Fruit fly (Drosophila melanogaster) whole organism, embryonic: ENCODE data around the gene CG15550.

Experiments
- Bteb2 ChIP-seq: fragments of 200-800 bp; sonication (Bioruptor generic); optimal IDR thresholded peaks from 2 replicates; lab custom pipeline; 2016; ENCODE audit warnings: missing biosample characterization, missing genetic modification characterization
- CG10462 ChIP-seq: fragments of 200-800 bp; sonication (Bioruptor generic); optimal IDR thresholded peaks from 2 replicates; lab custom pipeline; 2016; ENCODE audit warnings: missing biosample characterization, missing genetic modification characterization
- CG11085 ChIP-seq: fragments of 200-800 bp; sonication (Bioruptor generic); IDR thresholded peaks from 2 replicates; pipeline ENCODE4 v1.3.6; 2022; ENCODE audit warnings: missing biosample characterization, missing genetic modification characterization
- CG12155 ChIP-seq: fragments of 200-800 bp; sonication (Bioruptor generic); optimal IDR thresholded peaks from 3 replicates; lab custom pipeline; 2016; ENCODE audit warnings: missing biosample characterization, missing genetic modification characterization
- CG12219 ChIP-seq: fragments of 200-800 bp; sonication (Bioruptor generic); optimal IDR thresholded peaks from 3 replicates; lab custom pipeline; 2018; ENCODE audit warnings: missing biosample characterization, mild to moderate bottlenecking, missing genetic modification characterization
- CG15011 ChIP-seq: fragments of 200-800 bp; sonication (Bioruptor generic); optimal IDR thresholded peaks from 3 replicates; lab custom pipeline; 2018; ENCODE audit warnings: missing biosample characterization, mild to moderate bottlenecking, missing genetic modification characterization
- CG15696 ChIP-seq: fragments of 200-800 bp; sonication (Bioruptor generic); optimal IDR thresholded peaks from 2 replicates; lab custom pipeline; 2019; ENCODE audit warnings: missing biosample characterization, mild to moderate bottlenecking, missing genetic modification characterization, moderate library complexity
- CG17829 ChIP-seq: fragments of 200-800 bp; optimal IDR thresholded peaks from 2 replicates; lab custom pipeline; 2019; ENCODE audit warnings: missing biosample characterization, mild to moderate bottlenecking, missing genetic modification characterization, moderate library complexity
- CG1792 ChIP-seq: fragments of 200-800 bp; sonication (Bioruptor generic); optimal IDR thresholded peaks from 2 replicates; lab custom pipeline; 2016; ENCODE audit warnings: missing biosample characterization, missing genetic modification characterization
- CG1832 ChIP-seq: fragments of 200-800 bp; sonication (Bioruptor generic); optimal IDR thresholded peaks from 2 replicates; lab custom pipeline; 2017; ENCODE audit warnings: missing biosample characterization, mild to moderate bottlenecking, missing genetic modification characterization, inconsistent platforms
- CG34422 ChIP-seq: fragments of 200-800 bp; sonication (Bioruptor generic); IDR thresholded peaks from 3 replicates; pipeline ENCODE4 v1.3.6; 2022; ENCODE audit warnings: missing biosample characterization, missing genetic modification characterization
- CG6254 ChIP-seq: fragments of 200-800 bp; sonication (Bioruptor generic); optimal IDR thresholded peaks from 3 replicates; lab custom pipeline; 2017; ENCODE audit warnings: mild to moderate bottlenecking, missing biosample characterization, missing genetic modification reagents, missing genetic modification characterization
- CG6689 ChIP-seq: fragments of 200-800 bp; sonication (Bioruptor generic); IDR thresholded peaks from 2 replicates; pipeline ENCODE4 v1.3.6; 2022; ENCODE audit warnings: missing biosample characterization, missing genetic modification characterization
- CG6765 ChIP-seq: fragments of 200-800 bp; sonication (Bioruptor generic); optimal IDR thresholded peaks from 3 replicates; lab custom pipeline; 2017; ENCODE audit warnings: missing biosample characterization, mild to moderate bottlenecking, missing genetic modification characterization
- CG6813 ChIP-seq: fragments of 200-800 bp; sonication (Bioruptor generic); optimal IDR thresholded peaks from 2 replicates; lab custom pipeline; 2017; ENCODE audit warnings: missing biosample characterization, missing genetic modification characterization, mild to moderate bottlenecking, moderate library complexity, missing genetic modification reagents
- CG9817 ChIP-seq: fragments of 200-800 bp; sonication (Bioruptor generic); optimal IDR thresholded peaks from 2 replicates; lab custom pipeline; 2018; ENCODE audit warnings: missing biosample characterization, mild to moderate bottlenecking, missing genetic modification characterization, moderate library complexity
- CrebB ChIP-seq: fragments of 200-800 bp; sonication (Bioruptor generic); optimal IDR thresholded peaks from 3 replicates; lab custom pipeline; 2018; ENCODE audit warnings: missing biosample characterization, mild to moderate bottlenecking, missing genetic modification characterization
- Dp ChIP-seq: fragments of 200-800 bp; sonication (Bioruptor generic); optimal IDR thresholded peaks from 2 replicates; lab custom pipeline; 2018; ENCODE audit warnings: missing biosample characterization, mild to moderate bottlenecking, missing genetic modification characterization, moderate library complexity
- Dref ChIP-seq: fragments of 200-800 bp; sonication (Bioruptor generic); IDR thresholded peaks from 2 replicates; pipeline ENCODE4 v1.3.6; 2022; ENCODE audit warnings: missing biosample characterization, missing genetic modification characterization
- E2f1 ChIP-seq: fragments of 200-800 bp; sonication (Bioruptor generic); IDR thresholded peaks from 2 replicates; pipeline ENCODE4 v1.3.6; 2022; ENCODE audit warnings: missing biosample characterization, missing genetic modification characterization
- HmgD ChIP-seq: fragments of 200-800 bp; sonication (Bioruptor generic); optimal IDR thresholded peaks from 3 replicates; lab custom pipeline; 2016; ENCODE audit warnings: missing biosample characterization, missing genetic modification characterization
- Lim3 ChIP-seq: fragments of 200-800 bp; sonication (Bioruptor generic); IDR thresholded peaks from 2 replicates; pipeline ENCODE4 v1.3.6; 2022; ENCODE audit warnings: missing biosample characterization, missing genetic modification characterization
- MTF-1 ChIP-seq: fragments of 200-800 bp; sonication (Bioruptor generic); optimal IDR thresholded peaks from 2 replicates; lab custom pipeline; 2018; ENCODE audit warnings: missing biosample characterization, mild to moderate bottlenecking, missing genetic modification characterization, borderline replicate concordance
- Optix ChIP-seq: fragments of 200-800 bp; sonication (Bioruptor generic); IDR thresholded peaks from 3 replicates; pipeline ENCODE4 v1.3.6; 2022; ENCODE audit warnings: missing biosample characterization, missing genetic modification characterization
- Six4 ChIP-seq: fragments of 200-800 bp; sonication (Bioruptor generic); optimal IDR thresholded peaks from 2 replicates; lab custom pipeline; 2016; ENCODE audit warnings: missing biosample characterization, missing genetic modification characterization
- Sox100B ChIP-seq: fragments of 200-800 bp; sonication (Bioruptor generic); optimal IDR thresholded peaks from 3 replicates; lab custom pipeline; 2018; ENCODE audit warnings: missing biosample characterization, mild to moderate bottlenecking, missing genetic modification characterization
- Sry-β ChIP-seq: fragments of 200-800 bp; sonication (Bioruptor generic); optimal IDR thresholded peaks from 2 replicates; lab custom pipeline; 2018; ENCODE audit warnings: missing biosample characterization, mild to moderate bottlenecking, missing genetic modification characterization, moderate library complexity
- Sry-δ ChIP-seq: fragments of 200-800 bp; sonication (Bioruptor generic); optimal IDR thresholded peaks from 2 replicates; lab custom pipeline; 2016; ENCODE audit warnings: missing biosample characterization, missing genetic modification characterization
- Usf ChIP-seq: fragments of 200-800 bp; sonication (Bioruptor generic); optimal IDR thresholded peaks from 2 replicates; lab custom pipeline; 2017; ENCODE audit warnings: missing genotype, missing biosample characterization, missing genetic modification characterization
- ap ChIP-seq: fragments of 200-800 bp; sonication (Bioruptor generic); IDR thresholded peaks from 2 replicates; pipeline ENCODE4 v1.3.6; 2022; ENCODE audit warnings: missing biosample characterization, missing genetic modification characterization
- bsh ChIP-seq, 2 experiments: fragments of 200-800 bp; sonication (Bioruptor generic); optimal IDR thresholded peaks; 2 replicates each; lab custom pipeline; 2017 to 2018; ENCODE audit warnings: mild to moderate bottlenecking in 2 of 2, missing biosample characterization in 2 of 2, missing genetic modification characterization in 2 of 2, moderate library complexity in 1 of 2
- ci ChIP-seq: fragments of 200-800 bp; sonication (Bioruptor generic); IDR thresholded peaks from 3 replicates; pipeline ENCODE4 v1.3.6; 2022; ENCODE audit warnings: missing biosample characterization, missing genetic modification characterization
- crp ChIP-seq, 2 experiments: fragments of 200-800 bp; sonication (Bioruptor generic); optimal IDR thresholded peaks; 2 replicates in 1 of 2; 3 replicates in 1 of 2; lab custom pipeline; 2017; ENCODE audit warnings: missing biosample characterization in 2 of 2, missing genetic modification characterization in 2 of 2, mild to moderate bottlenecking in 1 of 2, moderate library complexity in 1 of 2
- cwo ChIP-seq: fragments of 200-800 bp; sonication (Bioruptor generic); optimal IDR thresholded peaks from 3 replicates; lab custom pipeline; 2017; ENCODE audit warnings: missing biosample characterization, missing genetic modification characterization, mild to moderate bottlenecking, moderate library complexity, missing genetic modification reagents
- dan ChIP-seq: fragments of 200-800 bp; sonication (Bioruptor generic); IDR thresholded peaks from 2 replicates; pipeline ENCODE4 v1.3.6; 2022; ENCODE audit warnings: missing biosample characterization, missing genetic modification characterization
- emc ChIP-seq: fragments of 200-800 bp; sonication (Bioruptor generic); optimal IDR thresholded peaks from 2 replicates; lab custom pipeline; 2016; ENCODE audit warnings: missing biosample characterization, missing genetic modification characterization
- fd3F ChIP-seq: fragments of 200-800 bp; sonication (Bioruptor generic); optimal IDR thresholded peaks from 2 replicates; lab custom pipeline; 2018; ENCODE audit warnings: missing biosample characterization, mild to moderate bottlenecking, missing genetic modification characterization, moderate library complexity
- gcm2 ChIP-seq: fragments of 200-800 bp; sonication (Bioruptor generic); optimal IDR thresholded peaks from 2 replicates; lab custom pipeline; 2016; ENCODE audit warnings: missing biosample characterization, missing genetic modification characterization
- grau ChIP-seq: fragments of 200-800 bp; optimal IDR thresholded peaks from 3 replicates; lab custom pipeline; 2019; ENCODE audit warnings: missing biosample characterization, mild to moderate bottlenecking, missing genetic modification characterization, moderate library complexity
- hkb ChIP-seq, 2 experiments: fragments of 200-800 bp in 1 of 2; fragments of >200 bp in 1 of 2; sonication (Bioruptor generic) in 1 of 2; IDR thresholded peaks in 1 of 2; optimal IDR thresholded peaks in 1 of 2; 2 replicates each; pipeline versions ENCODE4 v1.3.6 to Lab custom; 2017 to 2022; ENCODE audit warnings: missing biosample characterization in 1 of 2, missing genetic modification characterization in 1 of 2
- jumu ChIP-seq: fragments of 200-800 bp; sonication (Bioruptor generic); optimal IDR thresholded peaks from 3 replicates; lab custom pipeline; 2016; ENCODE audit warnings: missing biosample characterization, missing genetic modification characterization
- kay ChIP-seq: fragments of 200-800 bp; sonication (Bioruptor generic); optimal IDR thresholded peaks from 2 replicates; lab custom pipeline; 2016; ENCODE audit warnings: missing biosample characterization, missing genetic modification characterization
- mirr ChIP-seq: fragments of 200-800 bp; sonication (Bioruptor generic); optimal IDR thresholded peaks from 3 replicates; lab custom pipeline; 2018; ENCODE audit warnings: missing biosample characterization, mild to moderate bottlenecking, missing genetic modification characterization
- mld ChIP-seq: fragments of 200-800 bp; sonication (Bioruptor generic); IDR thresholded peaks from 3 replicates; pipeline ENCODE4 v1.3.6; 2022; ENCODE audit warnings: missing biosample characterization, missing genetic modification characterization; ENCODE audit not compliant: partially characterized antibody
- nerfin-2 ChIP-seq: fragments of 200-800 bp; sonication (Bioruptor generic); IDR thresholded peaks from 2 replicates; pipeline ENCODE4 v1.3.6; 2022; ENCODE audit warnings: missing biosample characterization, missing genetic modification characterization; ENCODE audit not compliant: partially characterized antibody
- prd ChIP-seq, 3 experiments: fragments of >200 bp in 2 of 3; fragments of 200-800 bp in 1 of 3; sonication (Bioruptor generic) in 1 of 3; optimal IDR thresholded peaks in 2 of 3; IDR thresholded peaks in 1 of 3; 2 replicates in 2 of 3; 3 replicates in 1 of 3; pipeline versions ENCODE4 v1.3.6 to Lab custom; 2017 to 2022; ENCODE audit warnings: missing biosample characterization in 1 of 3, missing genetic modification characterization in 1 of 3
- slbo ChIP-seq: fragments of 200-800 bp; sonication (Bioruptor generic); IDR thresholded peaks from 2 replicates; pipeline ENCODE4 v1.3.6; 2022; ENCODE audit warnings: missing biosample characterization, missing genetic modification characterization
- vnd ChIP-seq: fragments of 200-800 bp; sonication (Bioruptor generic); IDR thresholded peaks from 3 replicates; pipeline ENCODE4 v1.3.6; 2022; ENCODE audit warnings: missing biosample characterization, missing genetic modification characterization; ENCODE audit not compliant: partially characterized antibody
- yki ChIP-seq: fragments of >200 bp; optimal IDR thresholded peaks from 3 replicates; lab custom pipeline; 2018
- zen ChIP-seq: fragments of 200-800 bp; sonication (Bioruptor generic); optimal IDR thresholded peaks from 3 replicates; lab custom pipeline; 2018; ENCODE audit warnings: missing biosample characterization, mild to moderate bottlenecking, missing genetic modification characterization, moderate library complexity

The CG15550 gene

DNA sequence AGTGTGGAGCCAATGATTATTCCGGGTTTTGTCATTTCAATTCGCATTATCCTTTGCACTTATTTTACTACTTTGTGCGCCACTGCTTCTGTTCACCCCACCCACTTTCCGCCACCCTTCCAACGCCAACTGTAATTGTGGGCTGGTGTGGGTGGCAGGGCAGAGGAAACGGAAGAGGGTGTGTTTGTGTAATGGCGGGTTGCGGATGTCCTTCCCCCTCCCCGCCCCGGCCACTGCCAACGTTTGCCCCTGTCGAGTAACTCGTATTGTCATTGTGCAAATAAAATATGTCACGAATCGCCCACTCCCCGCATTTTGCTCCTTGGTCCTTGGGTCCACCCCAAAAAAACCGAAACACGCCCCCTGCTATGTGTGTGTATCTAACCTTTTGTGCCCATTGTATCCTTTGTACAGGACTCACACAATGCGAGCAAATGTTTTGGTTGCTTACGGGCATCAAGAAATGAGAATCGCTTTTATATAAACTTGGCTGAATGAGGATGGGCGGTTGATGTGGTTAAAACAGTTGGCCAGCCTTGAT, 2.9 kb downstream of the CG15550 start (continued):
- TF ChIP-seq Optix (GFP tag; lab: Robert Waterston, UW) (peak; percentile 27; the same call in 1 of the 3 replicates), Dp (GFP tag; lab: Kevin White, UChicago) (no peak), CG15696 (tag; lab: Kevin White, UChicago) (no peak), CG9817 (tag; lab: Kevin White, UChicago) (no peak), CG12155 (GFP tag; lab: Kevin White, UChicago) (no peak), Sry-δ (no peak), CG6689 (GFP tag; lab: Robert Waterston, UW) (no peak), MTF-1 (GFP tag; lab: Kevin White, UChicago) (no peak), CG6765 (GFP tag; lab: Kevin White, UChicago) (peak; percentile 3), CG1832 (GFP tag; lab: Kevin White, UChicago) (no peak), CG1792 (GFP tag; lab: Kevin White, UChicago) (no peak), zen (tag; lab: Kevin White, UChicago) (no peak), slbo (GFP tag; lab: Robert Waterston, UW) (no peak), ci (GFP tag; lab: Robert Waterston, UW) (peak; percentile 64; the same call in 1 of the 3 replicates), nerfin-2 (GFP tag; lab: Robert Waterston, UW) (no peak), CG15011 (GFP tag; lab: Kevin White, UChicago) (no peak), Six4 (GFP tag; lab: Kevin White, UChicago) (no peak), gcm2 (GFP tag; lab: Kevin White, UChicago) (no peak), kay (no peak), CG12219 (peak; percentile 4), prd (optimal IDR thresholded peaks at IDR 0.05; lab: Kevin White, UChicago) (no peak), prd (GFP tag; IDR thresholded peaks at IDR 0.05; lab: Robert Waterston, UW) (no peak), CG10462 (GFP tag; lab: Kevin White, UChicago) (no peak), fd3F (GFP tag; lab: Kevin White, UChicago) (no peak), bsh (GFP tag; optimal IDR thresholded peaks at IDR 0.05; lab: Kevin White, UChicago) (peak in 1 of 2 experiments; percentile 3), crp (GFP tag; optimal IDR thresholded peaks at IDR 0.05; lab: Kevin White, UChicago) (no peak), Usf (GFP tag; lab: Kevin White, UChicago) (no peak), Sox100B (GFP tag; lab: Kevin White, UChicago) (no peak), mirr (GFP tag; lab: Kevin White, UChicago) (peak; percentile 76), CG6254 (GFP tag; lab: Kevin White, UChicago) (no peak), Sry-β (GFP tag; lab: Kevin White, UChicago) (no peak), Dref (no peak), CrebB (peak; percentile 7), emc (GFP tag; lab: Kevin White, UChicago) (no peak), grau (tag; lab: Kevin White, UChicago) (no peak), mld (GFP tag; lab: Robert Waterston, UW) (no peak), cwo (GFP tag; lab: Kevin White, UChicago) (no peak), yki (lab: Kevin White, UChicago) (no peak), hkb (optimal IDR thresholded peaks at IDR 0.05; lab: Kevin White, UChicago) (no peak), hkb (GFP tag; IDR thresholded peaks at IDR 0.05; lab: Robert Waterston, UW) (peak; percentile 63), Bteb2 (no peak), CG34422 (GFP tag; lab: Robert Waterston, UW) (no peak), ap (no peak), Lim3 (no peak), dan (GFP tag; lab: Robert Waterston, UW) (no peak), CG17829 (no peak), vnd (no peak), HmgD (GFP tag; lab: Kevin White, UChicago) (no peak), jumu (GFP tag; lab: Kevin White, UChicago) (no peak), CG6813 (GFP tag; lab: Kevin White, UChicago) (peak; percentile 31), E2f1 (GFP tag; lab: Robert Waterston, UW) (no peak), CG11085 (no peak)
